Worm (Caenorhabditis elegans) whole organism, mixed stage, embryonic: ENCODE results near the gene rpn-2.

Experiments
- bed-3 ChIP-seq: fragments of 200-800 bp; sonication (Bioruptor generic); optimal IDR thresholded peaks from 3 replicates; lab custom pipeline; 2018; ENCODE audit warnings: mild to moderate bottlenecking, missing genetic modification characterization, moderate library complexity, missing compliant biosample characterization
- elt-3 ChIP-seq: fragments of 150-350 bp; optimal IDR thresholded peaks from 2 replicates; lab custom pipeline; 2014; ENCODE audit warnings: missing biosample characterization, missing genetic modification characterization
- lsy-2 ChIP-seq: fragments of 150-350 bp; optimal IDR thresholded peaks from 2 replicates; lab custom pipeline; 2014; ENCODE audit warnings: missing biosample characterization, missing genetic modification characterization
- mep-1 ChIP-seq: fragments of 150-350 bp; optimal IDR thresholded peaks from 2 replicates; lab custom pipeline; 2017; ENCODE audit warnings: missing biosample characterization, missing genetic modification reagents, missing genetic modification characterization, inconsistent platforms
- nhr-12 ChIP-seq: fragments of 150-350 bp; optimal IDR thresholded peaks from 2 replicates; lab custom pipeline; 2014; ENCODE audit warnings: missing biosample characterization, missing genetic modification characterization
- nhr-237 ChIP-seq: fragments of 150-350 bp; optimal IDR thresholded peaks from 2 replicates; lab custom pipeline; 2014; ENCODE audit warnings: missing biosample characterization, missing genetic modification characterization
- pha-4 ChIP-seq: fragments of 150-350 bp; optimal IDR thresholded peaks from 2 replicates; lab custom pipeline; 2018; ENCODE audit warnings: missing biosample characterization, missing genetic modification reagents, missing genetic modification characterization
- unc-120 ChIP-seq: sonication (generic microtip); optimal IDR thresholded peaks from 2 replicates; lab custom pipeline; 2017; ENCODE audit warnings: missing genetic modification characterization, missing compliant biosample characterization; ENCODE audit not compliant: poor library complexity, severe bottlenecking
- unc-39 ChIP-seq: fragments of 150-350 bp; optimal IDR thresholded peaks from 2 replicates; lab custom pipeline; 2014; ENCODE audit warnings: missing biosample characterization, missing genetic modification characterization
- unc-62 ChIP-seq: fragments of 150-350 bp; optimal IDR thresholded peaks from 2 replicates; lab custom pipeline; 2014; ENCODE audit warnings: missing biosample characterization, missing genetic modification reagents, missing genetic modification characterization

ce11 chrIII:6195718-6196117 is 3.3 kb upstream of the rpn-2 start:
- no peak for TF ChIP-seq unc-120 (tag; lab: Kevin White, UChicago)
- TF ChIP-seq unc-39 (tag; lab: Kevin White, UChicago), result no peak
- TF ChIP-seq mep-1 (tag; lab: Kevin White, UChicago), result no peak
- no peak for TF ChIP-seq nhr-237
- no peak for TF ChIP-seq elt-3 (tag; lab: Kevin White, UChicago)
- TF ChIP-seq unc-62 (GFP tag; lab: Kevin White, UChicago), result no peak
- no peak for TF ChIP-seq lsy-2 (tag; lab: Kevin White, UChicago)
- no peak for TF ChIP-seq nhr-12 (tag; lab: Kevin White, UChicago)
- TF ChIP-seq bed-3 (GFP tag; lab: Kevin White, UChicago), result no peak
- no peak for TF ChIP-seq pha-4
